Worm (Caenorhabditis elegans) whole organism, midembryonic: ENCODE measurements around the gene F40H6.5.

Source experiments
- T22C8.4 ChIP-seq: fragments of 200-800 bp; sonication (Bioruptor generic); IDR thresholded peaks from 2 replicates; pipeline ENCODE4 v1.3.6; 2022; ENCODE audit warnings: missing genetic modification characterization, missing compliant biosample characterization
- cog-1 ChIP-seq: sonication (generic microtip); optimal IDR thresholded peaks from 2 replicates; lab custom pipeline; 2016; ENCODE audit warnings: missing genetic modification characterization, missing compliant biosample characterization
- flt-1 ChIP-seq: fragments of 200-800 bp; sonication (Bioruptor generic); IDR thresholded peaks from 2 replicates; pipeline ENCODE4 v1.3.6; 2022; ENCODE audit warnings: missing genetic modification characterization, missing compliant biosample characterization
- klf-2 ChIP-seq: fragments of 200-800 bp; sonication (Bioruptor generic); conservative IDR thresholded peaks from 2 replicates; pipeline ENCODE4 v1.3.6; 2022; ENCODE audit warnings: missing genetic modification reagents, missing genetic modification characterization, missing compliant biosample characterization
- med-1 ChIP-seq: sonication (generic microtip); optimal IDR thresholded peaks from 2 replicates; lab custom pipeline; 2017; ENCODE audit warnings: missing genetic modification characterization, mild to moderate bottlenecking, missing compliant biosample characterization, antibody characterized with exemption, missing genetic modification reagents; ENCODE audit not compliant: insufficient read depth
- tab-1 ChIP-seq: fragments of 200-800 bp; sonication (Bioruptor generic); IDR thresholded peaks from 2 replicates; pipeline ENCODE4 v1.3.6; 2022; ENCODE audit warnings: missing genetic modification characterization, missing compliant biosample characterization
- ztf-29 ChIP-seq: fragments of 200-800 bp; sonication (Bioruptor generic); IDR thresholded peaks from 2 replicates; pipeline ENCODE4 v1.3.6; 2022; ENCODE audit warnings: missing genetic modification reagents, missing genetic modification characterization, missing compliant biosample characterization

- TF ChIP-seq T22C8.4 (GFP tag; lab: Robert Waterston, UW) (no peak), cog-1 (tag; lab: Kevin White, UChicago) (no peak), med-1 (GFP tag; lab: Kevin White, UChicago) (no peak), flt-1 (GFP tag; lab: Robert Waterston, UW) (no peak), ztf-29 (GFP tag; lab: Robert Waterston, UW) (no peak), klf-2 (GFP tag; lab: Robert Waterston, UW) (no peak), tab-1 (GFP tag; lab: Robert Waterston, UW) (no peak)
Measured at ce11 chrIII:6030483-6030882, 25.1 kb downstream of the F40H6.5 start, which contains the start of gene ZK328.6.
